Fruit fly (Drosophila melanogaster): ENCODE results near the gene IleRS.

IleRS gene

dm6 chr3L:22287994-22288766 lies at the start of gene IleRS, which contains the start of gene Hem (continued):
- TF ChIP-seq zf30C (GFP tag; optimal IDR thresholded peaks at IDR 0.05), result peak; percentile 97
- peak; percentile 91 for TF ChIP-seq mam (GFP tag; optimal IDR thresholded peaks at IDR 0.05)
- peak; percentile 94 for TF ChIP-seq Ssrp (tag; optimal IDR thresholded peaks at IDR 0.05)
- peak; percentile 83 for TF ChIP-seq Dad (GFP tag; optimal IDR thresholded peaks at IDR 0.05)
- peak; percentile 91 for TF ChIP-seq CG10209 (GFP tag; optimal IDR thresholded peaks at IDR 0.05)
- TF ChIP-seq ssp (GFP tag; IDR thresholded peaks at IDR 0.05), result peak; percentile 78
- peak; percentile 91 for TF ChIP-seq CG18764 (GFP tag; optimal IDR thresholded peaks at IDR 0.05)
- TF ChIP-seq CG7372 (GFP tag; IDR thresholded peaks at IDR 0.05), result peak; percentile 86
- no peak for TF ChIP-seq cad (GFP tag; optimal IDR thresholded peaks at IDR 0.05)
- peak; percentile 78 for TF ChIP-seq D19B (GFP tag; optimal IDR thresholded peaks at IDR 0.05)
- TF ChIP-seq Bdp1 (GFP tag; optimal IDR thresholded peaks at IDR 0.05), result peak; percentile 60
- TF ChIP-seq zfh1 (GFP tag; IDR thresholded peaks at IDR 0.05), result peak; percentile 92
- TF ChIP-seq ems (GFP tag; optimal IDR thresholded peaks at IDR 0.05), result peak; percentile 62
- TF ChIP-seq Nf-YC (tag; optimal IDR thresholded peaks at IDR 0.05), result no peak
- TF ChIP-seq slp2 (GFP tag; optimal IDR thresholded peaks at IDR 0.05), result peak; percentile 79
- peak; percentile 88 for TF ChIP-seq D19A (tag; optimal IDR thresholded peaks at IDR 0.05)
- TF ChIP-seq CG7987 (GFP tag; optimal IDR thresholded peaks at IDR 0.05), result peak; percentile 58
- TF ChIP-seq Ada2b (GFP tag; IDR thresholded peaks at IDR 0.05), result peak; percentile 85
- peak; percentile 75 for TF ChIP-seq Sry-δ (GFP tag; optimal IDR thresholded peaks at IDR 0.05)
- peak; percentile 92 for TF ChIP-seq CG15269 (tag; optimal IDR thresholded peaks at IDR 0.05)
- peak; percentile 99 for TF ChIP-seq CG15514 (GFP tag; optimal IDR thresholded peaks at IDR 0.05)
- TF ChIP-seq bowl (GFP tag; IDR thresholded peaks at IDR 0.05), result peak; percentile 55; the same call in 1 of the 2 replicates
- TF ChIP-seq dpn (GFP tag; optimal IDR thresholded peaks at IDR 0.05), result peak; percentile 90 to 91
- peak; percentile 92 for TF ChIP-seq CG32772 (GFP tag; IDR thresholded peaks at IDR 0.05)
- TF ChIP-seq CG1602 (GFP tag; optimal IDR thresholded peaks at IDR 0.05), result peak; percentile 95
- TF ChIP-seq Ptx1 (GFP tag; IDR thresholded peaks at IDR 0.05), result peak; percentile 93
- peak; percentile 92 for TF ChIP-seq slou (GFP tag; optimal IDR thresholded peaks at IDR 0.05)
- peak; percentile 91 for TF ChIP-seq Camta (GFP tag; optimal IDR thresholded peaks at IDR 0.05)
- peak; percentile 77 for TF ChIP-seq Rx (GFP tag; IDR thresholded peaks at IDR 0.05)
- no peak for TF ChIP-seq Sox100B (GFP tag; optimal IDR thresholded peaks at IDR 0.05)
- no peak for TF ChIP-seq grn (GFP tag; optimal IDR thresholded peaks at IDR 0.05)
- TF ChIP-seq CG33557 (GFP tag; optimal IDR thresholded peaks at IDR 0.05), result peak; percentile 89
- peak; percentile 83 for TF ChIP-seq CG8089 (GFP tag; optimal IDR thresholded peaks at IDR 0.05)
- peak; percentile 88 for TF ChIP-seq CG6254 (GFP tag; optimal IDR thresholded peaks at IDR 0.05)
- peak; percentile 57 for TF ChIP-seq dimm (GFP tag; IDR thresholded peaks at IDR 0.05)
- TF ChIP-seq sens-2 (GFP tag; IDR thresholded peaks at IDR 0.05), result peak; percentile 78
- TF ChIP-seq CTCF (GFP tag; optimal IDR thresholded peaks at IDR 0.05), result peak; percentile 53
- TF ChIP-seq eve (GFP tag; optimal IDR thresholded peaks at IDR 0.05), result no peak
- TF ChIP-seq CG17328 (GFP tag; IDR thresholded peaks at IDR 0.05), result peak; percentile 89
- peak; percentile 64; the same call in 1 of the 2 replicates for TF ChIP-seq inv (GFP tag; IDR thresholded peaks at IDR 0.05; ENCODE audit: partially characterized antibody)
- peak; percentile 73 for TF ChIP-seq fu2 (GFP tag; optimal IDR thresholded peaks at IDR 0.05)
- TF ChIP-seq sim (GFP tag; IDR thresholded peaks at IDR 0.05), result peak; percentile 81; the same call in 1 of the 2 replicates
- TF ChIP-seq stc (GFP tag; IDR thresholded peaks at IDR 0.05), result peak; percentile 88
- TF ChIP-seq CG4404 (GFP tag; IDR thresholded peaks at IDR 0.05), result peak; percentile 86
- TF ChIP-seq Aef1 (GFP tag; IDR thresholded peaks at IDR 0.05), result peak; percentile 89
- TF ChIP-seq CG10274 (GFP tag; optimal IDR thresholded peaks at IDR 0.05), result peak; percentile 35
- TF ChIP-seq HmgD (GFP tag; optimal IDR thresholded peaks at IDR 0.05), result peak; percentile 71
- TF ChIP-seq disco-r (GFP tag; optimal IDR thresholded peaks at IDR 0.05), result peak; percentile 72
- peak; percentile 91 for TF ChIP-seq Atf6 (GFP tag; IDR thresholded peaks at IDR 0.05)
- peak; percentile 82 to 91 for TF ChIP-seq chif (GFP tag; optimal IDR thresholded peaks at IDR 0.05)
- TF ChIP-seq aop (GFP tag; IDR thresholded peaks at IDR 0.05), result no peak

All from whole organism, embryonic.